Fruit fly (Drosophila melanogaster): ENCODE measurements around the gene CG7573.
A peak's percentile ranks its signal among the peaks of the same experiment; 100 is the strongest.

The CG7573 gene

dm6 chr3L:11324549-11325015 is 13.0 kb downstream of the CG7573 start (continued):
- TF ChIP-seq CG6254 (GFP tag; optimal IDR thresholded peaks at IDR 0.05) (peak; percentile 33), eve (GFP tag; optimal IDR thresholded peaks at IDR 0.05) (peak in 1 of 2 experiments; percentile 20), grn (GFP tag; optimal IDR thresholded peaks at IDR 0.05) (peak; percentile 16), CG12155 (GFP tag; optimal IDR thresholded peaks at IDR 0.05) (no peak), Optix (GFP tag; IDR thresholded peaks at IDR 0.05) (no peak), sim (GFP tag; IDR thresholded peaks at IDR 0.05) (no peak), dysf (GFP tag; IDR thresholded peaks at IDR 0.05) (0 out of 3 replicates have a peak, but pooled peaks have one; percentile 33), CG16813 (GFP tag; IDR thresholded peaks at IDR 0.05; ENCODE audit: partially characterized antibody) (no peak), ro (GFP tag; IDR thresholded peaks at IDR 0.05) (no peak), sqz (GFP tag; optimal IDR thresholded peaks at IDR 0.05) (peak; percentile 96), bsh (GFP tag; optimal IDR thresholded peaks at IDR 0.05) (peak in 1 of 2 experiments; percentile 85), CG9876 (GFP tag; optimal IDR thresholded peaks at IDR 0.05) (no peak), nom (GFP tag; optimal IDR thresholded peaks at IDR 0.05) (peak; percentile 97), dan (GFP tag; IDR thresholded peaks at IDR 0.05) (no peak), Oaz (GFP tag; IDR thresholded peaks at IDR 0.05) (no peak), cg (GFP tag; optimal IDR thresholded peaks at IDR 0.05) (peak; percentile 65), HmgZ (tag; optimal IDR thresholded peaks at IDR 0.05) (no peak), pros (GFP tag; optimal IDR thresholded peaks at IDR 0.05) (no peak), CG30403 (GFP tag; optimal IDR thresholded peaks at IDR 0.05) (no peak), PHDP (tag; optimal IDR thresholded peaks at IDR 0.05) (no peak), sens (GFP tag) (peak; percentile 70), Rx (GFP tag; IDR thresholded peaks at IDR 0.05) (no peak), kni (GFP tag; optimal IDR thresholded peaks at IDR 0.05) (peak; percentile 56), Fer1 (GFP tag; optimal IDR thresholded peaks at IDR 0.05) (no peak), CG32772 (GFP tag; IDR thresholded peaks at IDR 0.05) (peak; percentile 57; the same call in 1 of the 2 replicates), CG7372 (GFP tag; IDR thresholded peaks at IDR 0.05) (no peak), CG4360 (GFP tag; IDR thresholded peaks at IDR 0.05) (peak; percentile 98), CG2678 (tag; optimal IDR thresholded peaks at IDR 0.05) (no peak), CG6654 (GFP tag; optimal IDR thresholded peaks at IDR 0.05) (no peak), maf-S (GFP tag; optimal IDR thresholded peaks at IDR 0.05) (no peak), Drgx (GFP tag; IDR thresholded peaks at IDR 0.05) (peak; percentile 73), CG17385 (GFP tag; optimal IDR thresholded peaks at IDR 0.05) (no peak), gfzf (GFP tag; optimal IDR thresholded peaks at IDR 0.05) (no peak), CG10462 (GFP tag; optimal IDR thresholded peaks at IDR 0.05) (no peak), rib (GFP tag; IDR thresholded peaks at IDR 0.05) (0 out of 2 replicates have a peak, but pooled peaks have one; percentile 11), HLH3B (GFP tag; IDR thresholded peaks at IDR 0.05) (no peak), Vsx1 (GFP tag; optimal IDR thresholded peaks at IDR 0.05) (no peak), btn (GFP tag; optimal IDR thresholded peaks at IDR 0.05) (no peak), sob (GFP tag; IDR thresholded peaks at IDR 0.05) (peak; percentile 6; the same call in 1 of the 2 replicates), danr (GFP tag; IDR thresholded peaks at IDR 0.05) (no peak), corto (GFP tag; optimal IDR thresholded peaks at IDR 0.05) (peak; percentile 62), tx (GFP tag; optimal IDR thresholded peaks at IDR 0.05) (no peak), Lpt (GFP tag; optimal IDR thresholded peaks at IDR 0.05) (no peak), sc (optimal IDR thresholded peaks at IDR 0.05) (no peak), sc (GFP tag; optimal IDR thresholded peaks at IDR 0.05) (no peak), GATAe (GFP tag; conservative IDR thresholded peaks at IDR 0.05) (no peak)

All from whole organism, embryonic.